Worm (Caenorhabditis elegans): ENCODE data around the gene F26D11.1.

DNA sequence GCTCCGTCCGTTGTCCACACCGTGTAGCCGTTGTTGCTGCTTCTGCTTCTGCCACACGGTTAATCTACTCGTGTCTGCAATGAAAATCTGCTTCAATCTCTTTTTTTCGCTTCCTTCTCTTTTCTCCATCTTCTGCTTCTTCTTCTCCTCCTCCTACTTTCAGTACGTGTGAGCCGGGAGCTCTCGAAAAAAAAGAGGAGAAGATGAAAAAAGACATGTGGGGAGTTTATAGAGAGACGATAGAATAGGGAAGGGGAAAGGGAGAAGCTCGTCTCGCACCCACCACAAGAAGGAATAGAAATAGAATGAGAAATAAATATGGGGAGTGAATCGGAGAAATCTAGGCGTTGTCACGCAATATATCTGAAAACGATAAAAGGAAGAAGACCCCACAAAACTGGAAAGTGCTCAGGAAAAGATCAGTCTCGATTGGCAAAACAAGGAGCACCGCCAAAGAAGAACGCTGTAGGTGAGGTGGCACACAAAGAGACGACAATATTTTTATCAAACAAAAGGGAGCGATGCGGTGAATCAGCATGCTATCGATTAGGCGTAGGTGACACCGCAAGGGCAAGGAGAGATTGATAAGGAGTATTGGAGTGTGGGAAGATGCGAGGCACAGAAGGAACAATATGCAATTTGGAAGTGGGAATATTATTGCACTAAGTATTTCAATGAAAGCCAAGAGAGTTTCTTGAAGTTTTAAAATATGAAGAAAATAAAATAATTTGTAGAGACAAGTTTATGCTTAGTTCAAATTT is 3.5 kb upstream of the F26D11.1 start, which contains the start of gene let-413:
- no peak for TF ChIP-seq ceh-45 (GFP tag; IDR thresholded peaks at IDR 0.05)
- TF ChIP-seq fkh-10 (GFP tag; optimal IDR thresholded peaks at IDR 0.05), result no peak
- TF ChIP-seq nhr-11 (tag; optimal IDR thresholded peaks at IDR 0.05), result no peak
- no peak for TF ChIP-seq fax-1 (tag; optimal IDR thresholded peaks at IDR 0.05)
- no peak for TF ChIP-seq ahr-1 (tag; optimal IDR thresholded peaks at IDR 0.05)
- TF ChIP-seq sox-4 (tag; optimal IDR thresholded peaks at IDR 0.05), result no peak
- TF ChIP-seq nfya-1 (tag; optimal IDR thresholded peaks at IDR 0.05), result no peak
- TF ChIP-seq ztf-16 (tag; optimal IDR thresholded peaks at IDR 0.05), result no peak

Measured in whole organism, late embryonic.